Fruit fly (Drosophila melanogaster) Kc167 (cell line): ENCODE data around the gene lbl.

ENCODE experiments used
- h ChIP-seq: fragments of >200 bp; optimal IDR thresholded peaks from 3 replicates; lab custom pipeline; 2018; ENCODE audit warnings: missing external identifiers
- insv ChIP-seq: fragments of >200 bp; optimal IDR thresholded peaks from 3 replicates; lab custom pipeline; 2018; ENCODE audit warnings: missing external identifiers

DNA sequence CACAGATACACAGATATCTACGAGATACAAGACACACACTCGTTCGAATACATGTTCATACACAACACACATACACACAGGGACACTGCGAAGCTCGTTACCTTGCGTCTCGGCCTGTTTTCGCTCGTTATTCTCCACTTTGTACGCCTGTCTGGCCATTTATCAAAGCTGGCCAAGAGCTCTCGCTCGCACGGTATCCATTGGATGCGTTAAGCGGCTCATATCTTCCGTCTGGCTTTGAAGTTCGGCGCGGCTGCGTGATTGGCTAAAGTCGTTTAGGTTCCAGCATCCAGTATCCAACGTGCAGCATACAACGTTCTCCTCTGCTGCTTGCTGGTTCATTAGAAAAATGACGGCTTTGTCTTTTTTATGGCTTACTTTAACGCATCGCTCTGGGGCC lies 22.8 kb upstream of the lbl start:
- TF ChIP-seq h: no peak
- no peak for TF ChIP-seq insv
